Worm (Caenorhabditis elegans): ENCODE measurements around the gene F28B4.4.

- TF ChIP-seq F16B12.6 (tag; optimal IDR thresholded peaks at IDR 0.05): no peak
- no peak for TF ChIP-seq nhr-237 (tag; optimal IDR thresholded peaks at IDR 0.05)
- TF ChIP-seq pag-3 (tag; optimal IDR thresholded peaks at IDR 0.05; ENCODE audit: borderline replicate concordance, insufficient read depth): no peak
- TF ChIP-seq snu-23 (GFP tag; optimal IDR thresholded peaks at IDR 0.05): no peak
Observed at ce11 chrX:3184649-3185048, 24.8 kb downstream of the F28B4.4 start.
